Worm (Caenorhabditis elegans) whole organism, dauer: ENCODE measurements around the gene F42G4.5.

Experiments
- unc-62 ChIP-seq: sonication (generic microtip); optimal IDR thresholded peaks from 2 replicates; lab custom pipeline; 2017; ENCODE audit warnings: missing biosample characterization, missing genetic modification reagents, missing genetic modification characterization

The F42G4.5 gene

DNA sequence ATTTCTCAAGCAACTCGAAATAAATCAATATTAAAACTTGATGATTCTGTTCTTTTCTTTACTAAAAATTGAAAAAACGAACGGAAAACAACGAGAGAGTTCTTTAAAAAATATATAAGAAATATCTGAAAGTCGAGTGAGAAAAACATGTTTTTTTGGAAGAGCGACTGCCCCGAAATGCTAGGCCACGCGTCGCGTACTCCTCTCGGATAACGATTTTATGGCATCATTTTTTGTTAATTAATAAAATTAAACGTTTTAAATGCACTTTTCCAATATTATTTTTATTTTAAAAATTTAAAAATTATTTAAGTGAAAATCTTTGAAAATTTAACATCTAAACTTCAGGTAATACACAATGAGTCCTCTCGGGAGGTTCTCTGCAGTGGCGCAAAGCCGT, 43.9 kb downstream of the F42G4.5 start, which contains the start of gene gfm-1:
gfm-1 (plus strand) TSS at position 349 of the 400 bp plus-strand sequence.
- no peak for TF ChIP-seq unc-62

DNA sequence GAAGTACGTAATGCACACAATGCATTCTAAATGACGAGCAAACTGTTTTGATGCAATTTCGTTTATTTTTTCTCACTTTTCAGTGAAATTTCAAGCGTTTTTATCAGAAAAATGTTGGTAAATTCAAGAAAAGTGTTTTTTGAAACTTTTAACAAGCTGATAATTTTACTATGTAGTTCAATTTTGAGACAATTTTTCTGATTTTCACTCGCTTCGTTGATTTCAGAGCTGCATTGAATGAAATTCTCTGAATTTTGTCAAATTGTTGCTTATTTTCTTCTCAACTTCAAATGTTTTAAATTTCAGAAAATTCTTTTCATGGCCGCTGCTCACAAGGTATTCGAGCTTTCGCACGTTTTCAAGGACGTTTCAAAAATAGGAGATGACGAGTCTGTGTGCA, 49.4 kb downstream of the F42G4.5 start, which contains the start of gene bath-45:
bath-45 (plus strand) TSS at position 301 of the 400 bp plus-strand sequence.
- no peak for TF ChIP-seq unc-62
